Fruit fly (Drosophila melanogaster): ENCODE measurements around the gene RPA2.
A peak's percentile ranks its signal among the peaks of the same experiment; 100 is the strongest.

dm6 chr2L:20911374-20911773 is 14.6 kb downstream of the RPA2 start:
- TF ChIP-seq CG16863 (GFP tag; optimal IDR thresholded peaks at IDR 0.05) (no peak), CG10321 (GFP tag; IDR thresholded peaks at IDR 0.05) (no peak), bbx (GFP tag; IDR thresholded peaks at IDR 0.05; ENCODE audit: partially characterized antibody) (no peak), fru (optimal IDR thresholded peaks at IDR 0.05) (no peak), zen (tag; optimal IDR thresholded peaks at IDR 0.05) (no peak), Hr3 (GFP tag; optimal IDR thresholded peaks at IDR 0.05) (no peak), sr (GFP tag; IDR thresholded peaks at IDR 0.05) (no peak), abd-A (tag; optimal IDR thresholded peaks at IDR 0.05) (no peak), vvl (GFP tag; IDR thresholded peaks at IDR 0.05) (peak; percentile 62), usp (GFP tag; optimal IDR thresholded peaks at IDR 0.05) (no peak), Trl (optimal IDR thresholded peaks at IDR 0.05) (no peak), Trl (GFP tag; optimal IDR thresholded peaks at IDR 0.05) (no peak)
